Fruit fly (Drosophila melanogaster) whole organism, embryonic: ENCODE data around the gene Acbp6.
A peak's percentile ranks its signal among the peaks of the same experiment; 100 is the strongest.

Source experiments
- CG10274 ChIP-seq: fragments of 200-800 bp; sonication (Bioruptor generic); optimal IDR thresholded peaks from 3 replicates; lab custom pipeline; 2017; ENCODE audit warnings: missing biosample characterization, mild to moderate bottlenecking, missing genetic modification characterization
- CG10543 ChIP-seq: fragments of 200-800 bp; sonication (Bioruptor generic); optimal IDR thresholded peaks from 3 replicates; lab custom pipeline; 2017; ENCODE audit warnings: missing biosample characterization, mild to moderate bottlenecking, missing genetic modification characterization, moderate library complexity
- CG11504 ChIP-seq: fragments of 200-800 bp; sonication (Bioruptor generic); optimal IDR thresholded peaks from 3 replicates; lab custom pipeline; 2019; ENCODE audit warnings: missing biosample characterization, mild to moderate bottlenecking, missing genetic modification characterization, moderate library complexity
- CG12236 ChIP-seq: fragments of 200-800 bp; sonication (Bioruptor generic); optimal IDR thresholded peaks from 2 replicates; lab custom pipeline; 2016; ENCODE audit warnings: missing biosample characterization, missing genetic modification characterization
- CG1233 ChIP-seq: fragments of 200-800 bp; sonication (Bioruptor generic); optimal IDR thresholded peaks from 4 replicates; lab custom pipeline; 2018; ENCODE audit warnings: missing biosample characterization, mild to moderate bottlenecking, missing genetic modification characterization
- CG15601 ChIP-seq: fragments of 200-800 bp; sonication (Bioruptor generic); optimal IDR thresholded peaks from 3 replicates; lab custom pipeline; 2019; ENCODE audit warnings: missing biosample characterization, mild to moderate bottlenecking, missing genetic modification characterization, moderate library complexity
- CG15696 ChIP-seq: fragments of 200-800 bp; sonication (Bioruptor generic); optimal IDR thresholded peaks from 2 replicates; lab custom pipeline; 2019; ENCODE audit warnings: missing biosample characterization, mild to moderate bottlenecking, missing genetic modification characterization, moderate library complexity
- CG1603 ChIP-seq: fragments of 200-800 bp; sonication (Bioruptor generic); optimal IDR thresholded peaks from 2 replicates; lab custom pipeline; 2019; ENCODE audit warnings: missing biosample characterization, mild to moderate bottlenecking, missing genetic modification characterization, moderate library complexity
- CG18262 ChIP-seq: fragments of 200-800 bp; optimal IDR thresholded peaks from 3 replicates; lab custom pipeline; 2019; ENCODE audit warnings: missing biosample characterization, mild to moderate bottlenecking, missing genetic modification characterization, moderate library complexity
- CG18599 ChIP-seq: fragments of 200-800 bp; sonication (Bioruptor generic); optimal IDR thresholded peaks from 3 replicates; lab custom pipeline; 2017; ENCODE audit warnings: missing biosample characterization, missing genetic modification characterization, mild to moderate bottlenecking, moderate library complexity, missing genetic modification reagents
- CG2678 ChIP-seq: fragments of 200-800 bp; sonication (Bioruptor generic); optimal IDR thresholded peaks from 3 replicates; lab custom pipeline; 2019; ENCODE audit warnings: missing biosample characterization, mild to moderate bottlenecking, missing genetic modification characterization, moderate library complexity
- CG32532 ChIP-seq: fragments of 200-800 bp; sonication (Bioruptor generic); IDR thresholded peaks from 2 replicates; pipeline ENCODE4 v1.3.6; 2022; ENCODE audit warnings: missing biosample characterization, missing genetic modification characterization
- CG3281 ChIP-seq: fragments of 200-800 bp; sonication (Bioruptor generic); optimal IDR thresholded peaks from 3 replicates; lab custom pipeline; 2017; ENCODE audit warnings: missing biosample characterization, mild to moderate bottlenecking, missing genetic modification characterization
- CG3407 ChIP-seq: fragments of 200-800 bp; sonication (Bioruptor generic); optimal IDR thresholded peaks from 2 replicates; lab custom pipeline; 2018; ENCODE audit warnings: missing biosample characterization, mild to moderate bottlenecking, missing genetic modification characterization
- CG34376 ChIP-seq: fragments of 200-800 bp; sonication (Bioruptor generic); optimal IDR thresholded peaks from 2 replicates; lab custom pipeline; 2018; ENCODE audit warnings: missing biosample characterization, mild to moderate bottlenecking, missing genetic modification characterization
- CG42726 ChIP-seq: fragments of 200-800 bp; sonication (Bioruptor generic); IDR thresholded peaks from 2 replicates; pipeline ENCODE4 v1.3.6; 2022; ENCODE audit warnings: missing biosample characterization, missing genetic modification characterization; ENCODE audit not compliant: partially characterized antibody
- CG7357 ChIP-seq: fragments of 200-800 bp; sonication (Bioruptor generic); IDR thresholded peaks from 3 replicates; pipeline ENCODE4 v1.3.6; 2022; ENCODE audit warnings: missing biosample characterization, missing genetic modification characterization
- CG7928 ChIP-seq: fragments of 200-800 bp; sonication (Bioruptor generic); optimal IDR thresholded peaks from 2 replicates; lab custom pipeline; 2017; ENCODE audit warnings: missing biosample characterization, mild to moderate bottlenecking, missing genetic modification characterization
- CG9727 ChIP-seq: fragments of 200-800 bp; sonication (Bioruptor generic); optimal IDR thresholded peaks from 3 replicates; lab custom pipeline; 2017; ENCODE audit warnings: missing biosample characterization, mild to moderate bottlenecking, missing genetic modification characterization
- Ets97D ChIP-seq: fragments of 200-800 bp; sonication (Bioruptor generic); optimal IDR thresholded peaks from 3 replicates; lab custom pipeline; 2016; ENCODE audit warnings: missing biosample characterization, missing genetic modification characterization
- GATAe ChIP-seq: fragments of 200-800 bp; sonication (Bioruptor generic); conservative IDR thresholded peaks from 2 replicates; pipeline ENCODE4 v1.3.6; 2022; ENCODE audit warnings: missing biosample characterization, missing genetic modification characterization
- HmgZ ChIP-seq: fragments of 200-800 bp; sonication (Bioruptor generic); optimal IDR thresholded peaks from 2 replicates; lab custom pipeline; 2018; ENCODE audit warnings: missing biosample characterization, mild to moderate bottlenecking, missing genetic modification characterization
- Kr ChIP-seq: fragments of 200-800 bp; sonication (Bioruptor generic); optimal IDR thresholded peaks from 2 replicates; lab custom pipeline; 2017; ENCODE audit warnings: missing biosample characterization, mild to moderate bottlenecking, missing genetic modification characterization
- Med ChIP-seq: fragments of 200-800 bp; sonication (Bioruptor generic); peaks from one replicate; lab custom pipeline; 2016; ENCODE audit warnings: missing biosample characterization, missing genetic modification characterization, mild to moderate bottlenecking, inconsistent platforms, moderate library complexity
- NFAT ChIP-seq: fragments of 200-800 bp; sonication (Bioruptor generic); IDR thresholded peaks from 2 replicates; pipeline ENCODE4 v1.3.6; 2022; ENCODE audit warnings: missing biosample characterization, missing genetic modification characterization
- Pdp1 ChIP-seq, 2 experiments: fragments of 200-800 bp; sonication (Bioruptor generic); optimal IDR thresholded peaks; 3 replicates each; lab custom pipeline; 2016; ENCODE audit warnings: missing biosample characterization in 2 of 2, missing genetic modification characterization in 2 of 2, mild to moderate bottlenecking in 1 of 2, moderate library complexity in 1 of 2
- Poxn ChIP-seq: fragments of 200-800 bp; sonication (Bioruptor generic); IDR thresholded peaks from 2 replicates; pipeline ENCODE4 v1.3.6; 2022; ENCODE audit warnings: missing biosample characterization, missing genetic modification characterization
- Side ChIP-seq: fragments of 200-800 bp; sonication (Bioruptor generic); optimal IDR thresholded peaks from 2 replicates; lab custom pipeline; 2016; ENCODE audit warnings: missing biosample characterization, missing genetic modification characterization
- Sry-δ ChIP-seq: fragments of 200-800 bp; sonication (Bioruptor generic); optimal IDR thresholded peaks from 2 replicates; lab custom pipeline; 2016; ENCODE audit warnings: missing biosample characterization, missing genetic modification characterization
- al ChIP-seq: fragments of 200-800 bp; sonication (Bioruptor generic); IDR thresholded peaks from 2 replicates; pipeline ENCODE4 v1.3.6; 2022; ENCODE audit warnings: missing biosample characterization, missing genetic modification characterization
- cas ChIP-seq: fragments of 200-800 bp; sonication (Bioruptor generic); IDR thresholded peaks from 2 replicates; pipeline ENCODE4 v1.3.6; 2022; ENCODE audit warnings: missing biosample characterization, missing genetic modification characterization
- cato ChIP-seq: fragments of 200-800 bp; sonication (Bioruptor generic); optimal IDR thresholded peaks from 2 replicates; lab custom pipeline; 2016; ENCODE audit warnings: missing biosample characterization, missing genetic modification characterization, borderline replicate concordance
- ci ChIP-seq: fragments of 200-800 bp; sonication (Bioruptor generic); IDR thresholded peaks from 3 replicates; pipeline ENCODE4 v1.3.6; 2022; ENCODE audit warnings: missing biosample characterization, missing genetic modification characterization
- danr ChIP-seq: fragments of 200-800 bp; sonication (Bioruptor generic); IDR thresholded peaks from 2 replicates; pipeline ENCODE4 v1.3.6; 2022; ENCODE audit warnings: missing biosample characterization, missing genetic modification characterization
- exex ChIP-seq: fragments of 200-800 bp; sonication (Bioruptor generic); optimal IDR thresholded peaks from 4 replicates; lab custom pipeline; 2018; ENCODE audit warnings: missing biosample characterization, mild to moderate bottlenecking, missing genetic modification characterization, moderate library complexity
- fu2 ChIP-seq: fragments of 200-800 bp; sonication (Bioruptor generic); optimal IDR thresholded peaks from 2 replicates; lab custom pipeline; 2016; ENCODE audit warnings: missing biosample characterization, missing genetic modification characterization
- gem ChIP-seq: fragments of 200-800 bp; sonication (Bioruptor generic); optimal IDR thresholded peaks from 2 replicates; lab custom pipeline; 2019; ENCODE audit warnings: missing biosample characterization, mild to moderate bottlenecking, missing genetic modification characterization, moderate library complexity
- grn ChIP-seq: fragments of 200-800 bp; sonication (Bioruptor generic); optimal IDR thresholded peaks from 3 replicates; lab custom pipeline; 2017; ENCODE audit warnings: missing biosample characterization, missing genetic modification characterization
- mirr ChIP-seq: fragments of 200-800 bp; sonication (Bioruptor generic); optimal IDR thresholded peaks from 3 replicates; lab custom pipeline; 2018; ENCODE audit warnings: missing biosample characterization, mild to moderate bottlenecking, missing genetic modification characterization
- sens ChIP-seq: fragments of 200-800 bp; sonication (Bioruptor generic); peaks from one replicate; lab custom pipeline; 2016; ENCODE audit warnings: missing biosample characterization, missing genetic modification characterization
- slbo ChIP-seq: fragments of 200-800 bp; sonication (Bioruptor generic); IDR thresholded peaks from 2 replicates; pipeline ENCODE4 v1.3.6; 2022; ENCODE audit warnings: missing biosample characterization, missing genetic modification characterization
- sna ChIP-seq: fragments of 200-800 bp; sonication (Bioruptor generic); IDR thresholded peaks from 2 replicates; pipeline ENCODE4 v1.3.6; 2022; ENCODE audit warnings: missing biosample characterization, missing genetic modification characterization; ENCODE audit not compliant: partially characterized antibody
- sug ChIP-seq: fragments of 200-800 bp; optimal IDR thresholded peaks from 2 replicates; lab custom pipeline; 2019; ENCODE audit warnings: missing biosample characterization, mild to moderate bottlenecking, missing genetic modification characterization, moderate library complexity
- trem ChIP-seq: fragments of 200-800 bp; optimal IDR thresholded peaks from 3 replicates; lab custom pipeline; 2019; ENCODE audit warnings: missing biosample characterization, mild to moderate bottlenecking, missing genetic modification characterization, moderate library complexity
- unpg ChIP-seq: fragments of 200-800 bp; sonication (Bioruptor generic); optimal IDR thresholded peaks from 3 replicates; lab custom pipeline; 2018; ENCODE audit warnings: missing biosample characterization, mild to moderate bottlenecking, missing genetic modification characterization, moderate library complexity
- wek ChIP-seq: fragments of 200-800 bp; sonication (Bioruptor generic); optimal IDR thresholded peaks from 3 replicates; lab custom pipeline; 2018; ENCODE audit warnings: missing biosample characterization, mild to moderate bottlenecking, missing genetic modification characterization, moderate library complexity
- zf30C ChIP-seq: fragments of 200-800 bp; sonication (Bioruptor generic); optimal IDR thresholded peaks from 3 replicates; lab custom pipeline; 2018; ENCODE audit warnings: missing biosample characterization, mild to moderate bottlenecking, missing genetic modification characterization
- zfh2 ChIP-seq: fragments of 200-800 bp; sonication (Bioruptor generic); optimal IDR thresholded peaks from 2 replicates; lab custom pipeline; 2016; ENCODE audit warnings: missing biosample characterization, missing genetic modification characterization

The Acbp6 gene

DNA sequence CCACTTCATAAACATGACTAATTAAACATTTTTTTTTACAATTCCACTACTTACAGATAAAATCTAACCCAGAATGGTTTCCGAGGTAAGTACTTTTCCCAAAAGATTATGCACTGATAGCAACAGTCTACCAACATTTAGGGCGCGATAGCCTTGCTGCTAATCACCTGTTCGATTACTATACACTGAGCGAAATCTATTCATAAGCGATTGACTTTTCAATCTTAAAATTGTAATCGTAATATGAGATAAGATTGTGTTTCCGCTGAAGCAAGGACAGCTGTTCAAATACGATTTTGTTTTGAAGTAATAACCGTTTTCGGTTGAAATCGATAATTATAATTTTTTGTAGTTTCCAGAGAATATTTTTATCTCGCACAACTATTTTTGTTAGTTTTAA is 3.9 kb downstream of the Acbp6 start (continued):
- no peak for TF ChIP-seq cato (GFP tag; lab: Kevin White, UChicago)
- TF ChIP-seq CG15601 (tag; lab: Kevin White, UChicago): no peak
- TF ChIP-seq CG34376 (GFP tag; lab: Kevin White, UChicago): peak; percentile 41
- no peak for TF ChIP-seq Sry-δ (GFP tag; lab: Kevin White, UChicago)
- peak; percentile 53 for TF ChIP-seq sens
- no peak for TF ChIP-seq trem (tag; lab: Kevin White, UChicago)
- peak; percentile 96 for TF ChIP-seq exex
- TF ChIP-seq al (GFP tag; lab: Robert Waterston, UW): no peak
- peak; percentile 40 for TF ChIP-seq HmgZ (tag; lab: Kevin White, UChicago)
- no peak for TF ChIP-seq CG7357 (GFP tag; lab: Robert Waterston, UW)
- no peak for TF ChIP-seq NFAT (GFP tag; lab: Robert Waterston, UW)
- TF ChIP-seq CG10274 (GFP tag; lab: Kevin White, UChicago): no peak
- no peak for TF ChIP-seq CG32532 (GFP tag; lab: Robert Waterston, UW)
- peak; percentile 79 for TF ChIP-seq GATAe (GFP tag; lab: Robert Waterston, UW)
- peak; percentile 4 for TF ChIP-seq CG2678 (tag; lab: Kevin White, UChicago)
- peak; percentile 57 for TF ChIP-seq sug (tag; lab: Kevin White, UChicago)
- peak; percentile 19 for TF ChIP-seq Side
- no peak for TF ChIP-seq CG9727 (GFP tag; lab: Kevin White, UChicago)
- TF ChIP-seq gem: peak; percentile 54
- TF ChIP-seq danr (GFP tag; lab: Robert Waterston, UW): no peak
- no peak for TF ChIP-seq CG7928 (GFP tag; lab: Kevin White, UChicago)
- TF ChIP-seq Pdp1 (GFP tag; optimal IDR thresholded peaks at IDR 0.05; lab: Kevin White, UChicago): peak in 1 of 2 experiments; percentile 7
- no peak for TF ChIP-seq CG3407 (GFP tag; lab: Kevin White, UChicago)
- no peak for TF ChIP-seq sna (GFP tag; lab: Robert Waterston, UW)
- TF ChIP-seq fu2 (GFP tag; lab: Kevin White, UChicago): no peak
- no peak for TF ChIP-seq slbo (GFP tag; lab: Robert Waterston, UW)
- TF ChIP-seq CG11504 (tag; lab: Kevin White, UChicago): peak; percentile 0
- no peak for TF ChIP-seq CG12236 (GFP tag; lab: Kevin White, UChicago)
- peak; percentile 89 for TF ChIP-seq grn (GFP tag; lab: Kevin White, UChicago)
- TF ChIP-seq mirr: peak; percentile 83
- no peak for TF ChIP-seq ci (GFP tag; lab: Robert Waterston, UW)
- TF ChIP-seq CG18262: no peak
- TF ChIP-seq CG42726: no peak
- peak; percentile 34 for TF ChIP-seq unpg (GFP tag; lab: Kevin White, UChicago)
- TF ChIP-seq Kr (GFP tag; lab: Kevin White, UChicago): no peak
- TF ChIP-seq CG10543 (GFP tag; lab: Kevin White, UChicago): no peak
- TF ChIP-seq wek: no peak
- no peak for TF ChIP-seq CG3281 (GFP tag; lab: Kevin White, UChicago)
- no peak for TF ChIP-seq zfh2 (GFP tag; lab: Kevin White, UChicago)
- peak; percentile 4 for TF ChIP-seq CG1603
- TF ChIP-seq Med: peak; percentile 28
- no peak for TF ChIP-seq Ets97D
- no peak for TF ChIP-seq Poxn (GFP tag; lab: Robert Waterston, UW)
- peak; percentile 17 for TF ChIP-seq CG18599 (GFP tag; lab: Kevin White, UChicago)
- TF ChIP-seq zf30C: peak; percentile 73
- no peak for TF ChIP-seq cas (GFP tag; lab: Robert Waterston, UW)
- TF ChIP-seq CG15696: no peak
- TF ChIP-seq CG1233 (GFP tag; lab: Kevin White, UChicago): no peak
